Worm (Caenorhabditis elegans) whole organism, L4/young adult: ENCODE measurements around the gene asah-2.

Experiments
- W03F9.2 ChIP-seq: fragments of 150-350 bp; optimal IDR thresholded peaks from 2 replicates; lab custom pipeline; 2014; ENCODE audit warnings: missing biosample characterization, missing genetic modification characterization
- dao-5 ChIP-seq: sonication (generic microtip); optimal IDR thresholded peaks from 2 replicates; lab custom pipeline; 2016; ENCODE audit warnings: missing genotype, missing genetic modification characterization, moderate library complexity, missing compliant biosample characterization
- him-1 ChIP-seq: sonication (generic microtip); optimal IDR thresholded peaks from 2 replicates; lab custom pipeline; 2016; ENCODE audit warnings: missing genotype, missing genetic modification reagents, missing genetic modification characterization, missing compliant biosample characterization

The asah-2 gene

DNA sequence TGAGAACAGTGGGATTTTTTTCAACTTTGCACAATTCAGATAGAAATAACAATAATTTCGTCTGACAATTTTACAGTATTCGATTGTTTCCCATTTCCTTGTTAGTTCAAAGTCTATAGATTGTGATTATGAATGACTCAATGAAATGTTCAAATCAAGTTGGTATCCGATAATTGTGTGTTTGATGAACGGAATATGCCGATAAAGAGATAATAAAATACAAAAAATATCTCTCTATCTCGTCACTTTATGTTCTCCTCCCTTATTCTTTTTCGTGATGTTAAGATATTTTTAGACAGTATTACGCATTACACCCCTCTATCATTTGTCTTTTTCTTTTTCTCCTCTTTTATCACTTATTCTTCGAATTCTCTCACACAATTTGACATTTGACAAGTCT is 16.9 kb upstream of the asah-2 start, which contains the start of gene F27E5.7:
Gene F27E5.7 (plus strand): TSS at position 301 of the 400 bp plus-strand sequence.
- TF ChIP-seq him-1 (tag; lab: Kevin White, UChicago) (no peak), W03F9.2 (tag; lab: Kevin White, UChicago) (no peak), dao-5 (tag; lab: Kevin White, UChicago) (no peak)

DNA sequence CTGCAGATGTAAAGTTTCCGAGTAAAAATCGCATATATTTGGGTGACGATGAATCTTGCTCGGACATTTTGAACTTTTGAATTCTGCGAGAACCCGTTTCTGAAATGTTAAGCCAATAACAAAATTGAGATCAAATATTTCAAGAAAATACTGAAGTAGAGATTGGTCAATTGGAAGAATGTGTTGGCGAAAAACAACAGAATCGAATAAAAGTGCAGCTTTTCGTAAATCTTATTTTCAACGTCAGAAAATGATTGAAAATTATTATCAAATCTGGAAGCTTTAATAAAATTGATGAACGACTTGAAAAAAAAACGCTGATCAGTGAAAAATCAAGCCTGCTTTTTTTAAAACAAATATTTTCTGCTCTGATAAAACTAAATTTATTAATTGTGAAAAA is 12.0 kb upstream of the asah-2 start, which contains the start of gene F27E5.8:
Gene F27E5.8 (minus strand): TSS at position 101 of the 400 bp plus-strand sequence.
- TF ChIP-seq W03F9.2 (tag; lab: Kevin White, UChicago) (no peak), dao-5 (tag; lab: Kevin White, UChicago) (no peak)

DNA sequence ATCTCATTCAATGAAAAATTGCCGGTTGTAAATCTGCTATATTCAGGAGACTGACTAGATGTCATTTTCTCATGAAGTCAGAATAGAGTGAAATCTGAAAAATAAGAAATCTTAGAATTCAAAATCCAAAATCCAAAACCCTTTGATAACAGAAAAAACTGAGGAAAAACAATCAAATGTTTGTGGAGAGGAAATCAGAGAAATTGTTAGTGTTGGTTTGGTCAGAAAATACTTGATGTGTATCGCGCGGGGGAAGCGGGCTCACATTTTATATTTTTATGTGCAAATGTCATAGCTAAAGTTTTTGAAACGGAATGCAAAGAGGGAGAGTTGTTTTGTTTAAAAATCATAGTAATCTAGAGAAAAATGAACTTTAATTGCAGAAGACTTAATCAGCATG is 7.6 kb upstream of the asah-2 start, which contains the start of gene F27E5.5:
Gene F27E5.5 (minus strand): TSS at position 101 of the 400 bp plus-strand sequence.
- TF ChIP-seq dao-5 (tag; lab: Kevin White, UChicago) (no peak), W03F9.2 (tag; lab: Kevin White, UChicago) (no peak), him-1 (tag; lab: Kevin White, UChicago) (no peak)

DNA sequence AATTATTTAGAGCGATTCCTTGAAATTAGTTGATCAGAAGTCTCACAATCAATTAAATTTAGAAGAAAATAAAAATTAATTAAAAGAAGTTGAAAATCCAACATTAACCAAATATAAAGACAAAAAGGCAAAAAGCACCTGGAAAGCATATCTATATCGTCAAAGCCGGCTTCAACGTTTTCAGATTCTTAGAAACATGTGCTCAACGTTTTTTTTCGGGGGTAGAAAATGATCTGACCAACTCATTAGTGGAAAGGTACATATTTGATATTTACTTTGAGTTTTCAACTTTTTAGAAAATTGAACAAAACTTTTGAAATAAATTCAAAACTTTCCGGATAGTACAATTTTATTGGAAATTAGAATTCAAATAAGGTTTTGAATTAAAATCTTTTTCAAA is 6.6 kb upstream of the asah-2 start:
- TF ChIP-seq dao-5 (tag; lab: Kevin White, UChicago): no peak
- TF ChIP-seq W03F9.2 (tag; lab: Kevin White, UChicago): no peak
- no peak for TF ChIP-seq him-1 (tag; lab: Kevin White, UChicago)

DNA sequence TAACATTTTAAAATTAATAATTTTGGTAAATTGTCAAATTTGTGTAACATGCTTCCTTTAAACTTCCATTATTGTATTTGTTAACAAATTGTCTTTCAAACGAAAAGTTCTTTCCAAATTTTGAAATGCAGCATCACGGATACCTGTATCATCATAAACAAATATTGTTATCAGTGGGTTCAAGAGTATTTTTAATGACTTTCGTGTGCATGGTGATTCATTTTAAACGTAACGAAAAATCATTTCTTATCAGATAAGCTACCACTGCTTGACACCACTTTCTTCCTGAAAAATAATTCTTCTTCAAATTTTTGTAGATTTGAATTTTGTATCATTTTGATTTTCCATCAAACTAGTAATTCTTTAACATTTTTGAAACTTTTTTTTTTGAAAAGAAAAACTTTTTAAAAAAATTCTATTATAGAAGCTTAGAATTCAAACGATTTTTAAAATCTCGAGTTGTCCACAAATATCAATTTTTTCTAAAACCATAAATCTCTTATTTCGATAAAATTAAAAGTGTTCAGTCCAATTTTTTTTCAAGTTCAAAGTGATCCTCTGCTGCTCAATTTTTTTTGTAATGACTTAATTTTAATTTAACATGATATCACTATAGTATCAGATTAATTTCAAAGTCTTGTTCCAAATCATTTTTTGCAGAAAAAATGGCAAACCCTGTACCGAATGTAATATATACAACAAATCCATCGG is 5.0 kb upstream of the asah-2 start, which contains the start of gene F27E5.9:
Gene F27E5.9 (plus strand): TSS at position 661 of the 711 bp plus-strand sequence.
- TF ChIP-seq him-1 (tag; lab: Kevin White, UChicago) (no peak), dao-5 (tag; lab: Kevin White, UChicago) (no peak), W03F9.2 (tag; lab: Kevin White, UChicago) (no peak)

DNA sequence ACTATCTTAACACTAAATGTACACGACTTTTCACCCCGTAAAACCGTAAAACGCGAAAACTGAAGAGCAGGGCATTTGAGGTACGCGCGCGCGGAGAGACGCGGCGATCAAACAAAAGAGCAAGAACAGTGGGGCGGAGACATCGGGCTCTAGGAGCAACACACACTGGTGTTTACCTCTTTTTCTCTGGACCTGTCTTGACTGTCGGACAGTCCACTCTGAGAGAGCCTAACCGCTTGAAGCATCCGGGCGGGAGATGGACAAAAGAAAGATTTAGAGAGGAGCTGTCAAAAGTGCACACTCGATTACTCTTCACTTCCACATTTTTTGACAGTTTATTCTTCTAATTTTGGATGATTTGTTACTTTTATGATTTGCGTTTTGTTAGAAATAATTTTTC is 2.6 kb upstream of the asah-2 start:
- TF ChIP-seq dao-5 (tag; lab: Kevin White, UChicago): no peak
- TF ChIP-seq W03F9.2 (tag; lab: Kevin White, UChicago): no peak
- no peak for TF ChIP-seq him-1 (tag; lab: Kevin White, UChicago)

DNA sequence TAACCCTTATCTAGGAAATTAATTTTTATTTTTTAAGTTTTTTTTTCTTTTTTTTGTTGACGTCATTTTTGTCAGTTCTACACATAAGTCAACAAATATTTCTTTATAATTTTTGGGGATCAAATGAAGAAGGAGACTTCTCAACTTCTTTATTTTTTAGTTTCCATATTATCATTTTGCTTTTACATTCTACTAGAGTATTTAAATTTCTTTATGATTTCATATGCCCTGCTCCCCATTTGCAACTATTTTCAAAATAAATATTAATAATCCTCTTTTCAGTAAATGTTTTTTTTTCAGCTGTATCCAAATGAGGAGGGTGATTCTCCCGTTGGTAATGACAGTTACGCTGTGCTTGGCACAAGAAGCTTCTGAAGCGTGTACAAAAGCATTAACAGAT is 2.0 kb upstream of the asah-2 start, which contains the start of gene phg-1:
Gene phg-1 (plus strand): TSS at position 301 of the 400 bp plus-strand sequence.
- TF ChIP-seq him-1 (tag; lab: Kevin White, UChicago): no peak

DNA sequence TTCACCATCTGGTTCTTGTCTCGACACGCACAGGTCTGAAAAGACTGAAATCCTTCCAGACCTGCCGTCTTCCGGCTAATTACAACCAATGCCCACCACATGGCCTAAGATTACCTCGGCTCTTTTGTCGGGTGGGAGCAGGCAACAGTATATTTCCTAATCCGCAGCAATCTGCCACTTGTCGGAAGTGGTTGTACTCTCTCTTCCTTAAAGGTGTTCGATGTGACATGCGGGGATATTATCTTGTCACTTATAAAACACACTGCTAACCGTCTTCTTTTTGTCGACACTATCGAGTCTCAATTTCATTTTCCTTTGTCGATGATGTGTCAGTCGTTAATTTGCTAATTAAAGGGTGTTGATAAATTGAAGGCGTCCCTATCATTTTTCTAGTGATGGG is 4.7 kb downstream of the asah-2 start, which contains the start of gene F27E5.3:
Gene F27E5.3 (minus strand): TSS at position 101 of the 400 bp plus-strand sequence.
- TF ChIP-seq him-1 (tag; lab: Kevin White, UChicago) (no peak), dao-5 (tag; lab: Kevin White, UChicago) (no peak), W03F9.2 (tag; lab: Kevin White, UChicago) (no peak)

DNA sequence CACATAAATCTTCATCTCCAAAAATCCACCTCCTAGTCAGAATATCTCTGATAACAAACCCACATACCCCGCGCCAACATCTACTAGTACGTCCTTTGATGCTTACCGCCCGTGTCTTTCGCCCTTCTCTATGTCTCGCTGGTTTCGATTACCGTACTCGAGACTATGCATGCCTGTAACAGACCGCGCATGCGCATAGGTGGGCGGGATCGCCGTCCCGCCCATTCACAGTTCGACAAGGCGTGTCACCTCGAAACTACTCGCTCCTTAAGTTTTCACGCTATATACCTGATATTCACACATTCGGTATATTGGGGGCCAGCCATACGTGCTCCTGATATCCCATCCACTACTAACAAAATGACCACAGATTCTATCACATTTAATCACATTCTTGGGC is 7.1 kb downstream of the asah-2 start, which contains the start of gene pax-3:
Gene pax-3 (plus strand): TSS at position 83 of the 400 bp plus-strand sequence.
- TF ChIP-seq W03F9.2 (tag; lab: Kevin White, UChicago): no peak
- no peak for TF ChIP-seq him-1 (tag; lab: Kevin White, UChicago)
- no peak for TF ChIP-seq dao-5 (tag; lab: Kevin White, UChicago)

DNA sequence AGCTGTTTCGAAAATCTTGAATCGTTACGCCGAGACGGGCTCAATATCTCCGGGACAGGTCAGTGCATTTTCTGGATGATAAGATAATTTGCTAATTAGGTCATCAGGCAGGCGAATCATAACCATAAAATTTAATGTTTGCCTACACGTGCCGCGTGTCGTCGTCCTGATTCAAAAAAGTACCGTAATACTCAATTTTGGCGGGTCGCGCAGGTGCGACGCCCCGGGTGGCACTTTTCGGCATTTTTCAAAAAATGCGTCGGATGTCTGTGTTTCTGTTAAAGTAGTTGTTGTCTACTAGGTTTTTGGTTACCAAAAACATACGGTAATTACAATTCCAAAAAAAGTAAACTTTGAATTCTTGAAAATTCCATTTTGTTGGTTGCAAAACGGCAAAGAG is 8.1 kb downstream of the asah-2 start:
- TF ChIP-seq him-1 (tag; lab: Kevin White, UChicago) (no peak), dao-5 (tag; lab: Kevin White, UChicago) (no peak), W03F9.2 (tag; lab: Kevin White, UChicago) (no peak)

DNA sequence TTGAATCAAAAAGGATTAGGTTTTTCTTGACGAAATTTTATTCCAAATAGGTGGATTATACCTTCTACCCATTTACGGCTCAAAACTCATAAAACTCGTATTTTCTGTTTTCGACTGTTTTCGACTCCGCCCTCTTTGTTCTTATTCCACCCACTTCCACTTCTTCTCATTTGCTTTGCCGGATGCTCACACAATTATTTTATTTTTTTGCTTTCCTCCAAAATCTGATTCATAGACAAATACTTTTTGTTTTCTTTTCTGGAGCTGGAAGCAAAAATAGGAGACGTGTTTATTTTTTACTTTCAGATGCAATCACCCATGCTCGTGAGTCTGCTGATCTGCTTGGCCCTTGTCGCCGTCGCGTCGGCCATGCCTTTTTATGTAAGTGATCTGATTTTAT is 15.7 kb downstream of the asah-2 start, which contains the start of gene nlp-63:
Gene nlp-63 (plus strand): TSS at position 301 of the 400 bp plus-strand sequence.
- no peak for TF ChIP-seq him-1 (tag; lab: Kevin White, UChicago)
- TF ChIP-seq dao-5 (tag; lab: Kevin White, UChicago): no peak
- TF ChIP-seq W03F9.2 (tag; lab: Kevin White, UChicago): no peak

DNA sequence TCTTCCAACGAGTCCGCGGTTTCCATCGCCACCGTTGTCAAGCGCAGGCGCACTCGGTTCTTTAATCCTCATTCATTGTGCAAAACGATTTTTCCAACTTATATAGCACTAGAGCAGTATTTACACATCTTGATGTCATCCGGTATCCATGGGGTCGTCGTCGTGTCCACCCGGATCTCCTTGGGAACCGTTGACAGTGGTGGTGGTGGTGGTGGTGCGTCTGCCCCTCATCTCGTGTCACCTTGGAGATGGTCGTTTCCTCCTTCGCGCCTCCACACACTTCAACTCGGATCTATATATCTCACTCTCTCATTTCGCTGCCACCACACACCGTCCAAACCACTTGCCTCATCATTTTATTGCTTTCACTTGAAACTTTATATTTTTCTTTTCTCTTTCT is 23.4 kb downstream of the asah-2 start:
- TF ChIP-seq dao-5 (tag; lab: Kevin White, UChicago): no peak
- no peak for TF ChIP-seq him-1 (tag; lab: Kevin White, UChicago)
- no peak for TF ChIP-seq W03F9.2 (tag; lab: Kevin White, UChicago)

DNA sequence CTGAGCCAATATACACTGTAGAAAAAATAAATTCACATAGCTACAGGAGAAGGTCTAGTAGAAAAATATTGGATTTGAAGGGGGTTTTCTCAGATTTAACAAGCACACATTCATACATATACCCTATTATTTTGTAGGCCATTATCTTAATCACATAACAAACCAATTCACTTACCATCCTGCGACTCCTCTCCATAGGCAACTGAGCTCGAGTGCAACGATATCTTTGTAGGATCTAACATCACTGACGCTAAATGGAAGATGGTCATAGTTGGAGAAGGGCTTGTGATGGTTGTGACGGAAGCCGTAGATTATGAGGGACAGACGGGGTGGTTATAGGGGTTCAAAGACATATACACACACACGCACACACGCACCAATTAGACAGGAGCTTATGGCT is 24.7 kb downstream of the asah-2 start:
- no peak for TF ChIP-seq dao-5 (tag; lab: Kevin White, UChicago)
- no peak for TF ChIP-seq W03F9.2 (tag; lab: Kevin White, UChicago)

DNA sequence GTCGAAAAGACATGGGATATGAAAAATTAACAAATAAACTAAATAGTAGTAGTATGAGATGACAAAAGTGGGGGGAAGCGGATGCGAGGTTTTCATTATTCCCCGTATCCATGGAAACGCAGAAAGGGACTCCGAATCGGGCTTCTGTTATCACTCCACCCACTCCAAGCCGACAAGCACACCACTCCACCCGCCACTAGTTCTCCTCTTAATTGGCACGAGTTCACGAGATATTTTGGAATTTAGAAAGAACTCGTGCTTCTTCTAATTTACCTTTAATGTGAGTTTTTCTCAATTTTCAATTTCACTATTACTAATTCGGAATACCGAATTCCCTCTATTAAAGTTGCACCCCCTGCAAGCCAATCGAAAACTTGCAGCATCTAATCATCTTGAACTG is 27.0 kb downstream of the asah-2 start:
- TF ChIP-seq W03F9.2 (tag; lab: Kevin White, UChicago) (no peak), him-1 (tag; lab: Kevin White, UChicago) (no peak), dao-5 (tag; lab: Kevin White, UChicago) (no peak)
